Worm (Caenorhabditis elegans) whole organism, L1 larva: ENCODE data around the gene bath-44.
"Not testable (repeated sequence)": the region's sequence is repeated elsewhere in the genome, so short reads cannot be mapped to it uniquely, and the experiment has no call there.

Experiments
- C04F5.9 ChIP-seq: sonication (generic microtip); optimal IDR thresholded peaks from 2 replicates; lab custom pipeline; 2016; ENCODE audit warnings: missing genetic modification characterization, missing compliant biosample characterization
- aly-2 ChIP-seq: fragments of 150-350 bp; optimal IDR thresholded peaks from 2 replicates; lab custom pipeline; 2014; ENCODE audit warnings: missing biosample characterization, missing genetic modification characterization
- ama-1 ChIP-seq: fragments of 150-350 bp; optimal IDR thresholded peaks from 2 replicates; lab custom pipeline; 2014
- blmp-1 ChIP-seq: fragments of 150-350 bp; optimal IDR thresholded peaks from 2 replicates; lab custom pipeline; 2014; ENCODE audit warnings: missing biosample characterization, missing genetic modification characterization
- efl-1 ChIP-seq, 4 experiments: fragments of 150-350 bp; optimal IDR thresholded peaks in 3 of 4; peaks in 1 of 4; 1 replicate in 1 of 4; 2 replicates in 3 of 4; lab custom pipeline; 2014; ENCODE audit warnings: missing biosample characterization in 2 of 4, missing genetic modification characterization in 2 of 4, missing genetic modification reagents in 2 of 4
- jun-1 ChIP-seq: fragments of 150-350 bp; optimal IDR thresholded peaks from 2 replicates; lab custom pipeline; 2014; ENCODE audit warnings: missing biosample characterization, missing genetic modification reagents, missing genetic modification characterization
- nhr-237 ChIP-seq: fragments of 150-350 bp; optimal IDR thresholded peaks from 2 replicates; lab custom pipeline; 2014; ENCODE audit warnings: missing biosample characterization, missing genetic modification characterization
- pax-3 ChIP-seq: fragments of 200-800 bp; sonication (Bioruptor generic); optimal IDR thresholded peaks from 2 replicates; lab custom pipeline; 2018; ENCODE audit warnings: mild to moderate bottlenecking, missing genetic modification characterization, moderate library complexity, missing compliant biosample characterization
- snpc-4 ChIP-seq: fragments of 150-350 bp; optimal IDR thresholded peaks from 2 replicates; lab custom pipeline; 2014; ENCODE audit warnings: missing biosample characterization, missing genetic modification characterization
- unc-130 ChIP-seq: fragments of 150-350 bp; optimal IDR thresholded peaks from 2 replicates; lab custom pipeline; 2017; ENCODE audit warnings: missing biosample characterization, missing genetic modification characterization, inconsistent platforms

ce11 chrII:7370195-7370594, 24.6 kb upstream of the bath-44 start, which contains the start of gene F43E2.11:
- TF ChIP-seq blmp-1 (tag; lab: Kevin White, UChicago); C04F5.9 (tag; lab: Kevin White, UChicago); snpc-4 (tag; lab: Kevin White, UChicago); aly-2 (tag; lab: Kevin White, UChicago); nhr-237 (tag; lab: Kevin White, UChicago); efl-1 (optimal IDR thresholded peaks at IDR 0.05; lab: Kevin White, UChicago); efl-1 (GFP tag; optimal IDR thresholded peaks at IDR 0.05 in 1 of 2; lab: Kevin White, UChicago); ama-1 (lab: Kevin White, UChicago); jun-1 (tag; lab: Kevin White, UChicago); pax-3 (tag; lab: Kevin White, UChicago); unc-130 (tag; lab: Kevin White, UChicago): not testable (repeated sequence)
